Worm (Caenorhabditis elegans): ENCODE results near the gene srt-48.

DNA sequence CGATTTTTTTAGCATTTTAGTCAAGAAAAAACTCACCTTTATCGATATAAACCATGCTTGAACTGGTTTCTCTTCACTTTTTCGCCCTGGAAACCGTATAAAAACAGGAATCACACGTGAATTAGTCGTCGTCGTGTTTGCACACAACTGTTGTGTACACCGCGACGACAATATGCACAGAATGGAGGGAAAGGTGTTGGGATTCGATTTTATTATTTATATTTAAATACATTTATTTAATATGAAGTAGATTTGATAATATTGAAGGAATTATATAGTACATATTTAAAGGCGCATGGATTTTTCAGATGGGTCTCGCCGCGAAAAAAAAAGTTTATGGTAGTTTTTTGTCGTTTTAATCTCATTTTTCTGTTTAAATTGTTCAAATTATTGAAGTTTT lies 39.8 kb downstream of the srt-48 start, which contains the start of gene Y41E3.8:
- TF ChIP-seq lin-38 (GFP tag; IDR thresholded peaks at IDR 0.05) (peak; percentile 36; the same call in 1 of the 2 replicates), dmd-6 (GFP tag; IDR thresholded peaks at IDR 0.05) (no peak), dmd-8 (GFP tag; IDR thresholded peaks at IDR 0.05) (no peak), zfp-3 (GFP tag; conservative IDR thresholded peaks at IDR 0.05) (no peak), ceh-82 (tag; optimal IDR thresholded peaks at IDR 0.05) (no peak), hif-1 (tag; optimal IDR thresholded peaks at IDR 0.05) (no peak), snpc-4 (tag; optimal IDR thresholded peaks at IDR 0.05) (no peak), saeg-2 (GFP tag; IDR thresholded peaks at IDR 0.05) (no peak), skn-1 (tag; optimal IDR thresholded peaks at IDR 0.05) (no peak), ama-1 (optimal IDR thresholded peaks at IDR 0.05) (peak; percentile 49), zag-1 (tag; optimal IDR thresholded peaks at IDR 0.05) (no peak)

Measured in whole organism, L4 larva.